Fruit fly (Drosophila melanogaster): Measurements from ENCODE around the gene CG3609.

CG3609 gene

dm6 chr2L:2348479-2348878 lies 25.9 kb downstream of the CG3609 start (continued):
- TF ChIP-seq gsb (GFP tag; IDR thresholded peaks at IDR 0.05) (no peak), fd3F (GFP tag; optimal IDR thresholded peaks at IDR 0.05) (peak; percentile 28), bsh (GFP tag; optimal IDR thresholded peaks at IDR 0.05) (no peak), CG3726 (GFP tag; IDR thresholded peaks at IDR 0.05) (0 out of 3 replicates have a peak, but pooled peaks have one; percentile 47), dati (GFP tag; IDR thresholded peaks at IDR 0.05) (no peak), CG6791 (GFP tag; IDR thresholded peaks at IDR 0.05; ENCODE audit: partially characterized antibody) (no peak), MESR4 (GFP tag; optimal IDR thresholded peaks at IDR 0.05) (no peak), Nf-YB (GFP tag; optimal IDR thresholded peaks at IDR 0.05) (no peak), CG10209 (GFP tag; optimal IDR thresholded peaks at IDR 0.05) (no peak), HLHmδ (GFP tag; optimal IDR thresholded peaks at IDR 0.05) (no peak), CG10147 (GFP tag; optimal IDR thresholded peaks at IDR 0.05) (peak; percentile 47), ind (GFP tag; optimal IDR thresholded peaks at IDR 0.05) (peak; percentile 19), Deaf1 (tag; optimal IDR thresholded peaks at IDR 0.05) (peak; percentile 30), Hmr (GFP tag; optimal IDR thresholded peaks at IDR 0.05) (peak; percentile 66), CG12391 (tag; optimal IDR thresholded peaks at IDR 0.05) (peak; percentile 45), CG15514 (GFP tag; optimal IDR thresholded peaks at IDR 0.05) (no peak), slp2 (GFP tag; optimal IDR thresholded peaks at IDR 0.05) (no peak), CG3847 (GFP tag; IDR thresholded peaks at IDR 0.05) (peak; percentile 53), CG8281 (tag; optimal IDR thresholded peaks at IDR 0.05) (no peak), CG6254 (GFP tag; optimal IDR thresholded peaks at IDR 0.05) (no peak), CG9932 (GFP tag; IDR thresholded peaks at IDR 0.05) (peak; percentile 49; the same call in 1 of the 2 replicates), Dbx (GFP tag; IDR thresholded peaks at IDR 0.05) (peak; percentile 60; the same call in 1 of the 3 replicates), CG12659 (GFP tag; optimal IDR thresholded peaks at IDR 0.05) (peak; percentile 24), CG13894 (tag; optimal IDR thresholded peaks at IDR 0.05) (peak; percentile 82), CG7271 (tag; optimal IDR thresholded peaks at IDR 0.05) (no peak), nau (GFP tag; optimal IDR thresholded peaks at IDR 0.05) (no peak), CG18599 (GFP tag; optimal IDR thresholded peaks at IDR 0.05) (peak; percentile 81), CG17359 (tag; optimal IDR thresholded peaks at IDR 0.05) (no peak), CG9817 (tag; optimal IDR thresholded peaks at IDR 0.05) (peak; percentile 50), Ada2b (GFP tag; IDR thresholded peaks at IDR 0.05) (no peak), repo (GFP tag; optimal IDR thresholded peaks at IDR 0.05) (no peak), CG7963 (GFP tag; IDR thresholded peaks at IDR 0.05; ENCODE audit: partially characterized antibody) (no peak), aop (GFP tag; IDR thresholded peaks at IDR 0.05) (no peak), lilli (GFP tag; optimal IDR thresholded peaks at IDR 0.05) (peak; percentile 45), NK7.1 (GFP tag; optimal IDR thresholded peaks at IDR 0.05) (no peak), CG7372 (GFP tag; IDR thresholded peaks at IDR 0.05) (peak; percentile 13; the same call in 1 of the 2 replicates), hbn (GFP tag; IDR thresholded peaks at IDR 0.05; ENCODE audit: partially characterized antibody) (no peak), Oaz (GFP tag; IDR thresholded peaks at IDR 0.05) (no peak), CG13296 (GFP tag; optimal IDR thresholded peaks at IDR 0.05) (peak; percentile 41), klu (GFP tag; IDR thresholded peaks at IDR 0.05) (no peak), CG32532 (GFP tag; IDR thresholded peaks at IDR 0.05) (peak; percentile 54; the same call in 1 of the 2 replicates), scrt (GFP tag; optimal IDR thresholded peaks at IDR 0.05) (peak; percentile 42), Xbp1 (GFP tag; optimal IDR thresholded peaks at IDR 0.05) (peak; percentile 17), pum (GFP tag; optimal IDR thresholded peaks at IDR 0.05) (no peak), CG3281 (GFP tag; optimal IDR thresholded peaks at IDR 0.05) (peak; percentile 57), bcd (GFP tag; optimal IDR thresholded peaks at IDR 0.05) (peak; percentile 38), D19B (GFP tag; optimal IDR thresholded peaks at IDR 0.05) (peak; percentile 12), CG13424 (tag; optimal IDR thresholded peaks at IDR 0.05) (peak; percentile 52), CG12769 (tag; optimal IDR thresholded peaks at IDR 0.05) (no peak)
